Worm (Caenorhabditis elegans) whole organism, young adult: ENCODE results near the gene wrk-1.

Source experiments
- F22D6.2 ChIP-seq: sonication (generic microtip); optimal IDR thresholded peaks from 2 replicates; lab custom pipeline; 2016; ENCODE audit warnings: mild to moderate bottlenecking, missing genetic modification characterization, missing compliant biosample characterization
- F37B4.10 ChIP-seq: fragments of 200-800 bp; sonication (Bioruptor generic); IDR thresholded peaks from 2 replicates; pipeline ENCODE4 v1.3.6; 2022; ENCODE audit warnings: missing genetic modification characterization, missing compliant biosample characterization
- F49E8.2 ChIP-seq: sonication (generic microtip); optimal IDR thresholded peaks from 3 replicates; lab custom pipeline; 2017; ENCODE audit warnings: missing genetic modification characterization, mild to moderate bottlenecking, missing compliant biosample characterization, antibody characterized with exemption, moderate library complexity; ENCODE audit not compliant: insufficient read depth
- F52B5.7 ChIP-seq: sonication (generic microtip); optimal IDR thresholded peaks from 2 replicates; lab custom pipeline; 2016; ENCODE audit warnings: mild to moderate bottlenecking, missing genetic modification characterization, missing compliant biosample characterization
- K11D2.4 ChIP-seq: fragments of 200-800 bp; sonication (Bioruptor generic); IDR thresholded peaks from 2 replicates; pipeline ENCODE4 v1.3.6; 2022; ENCODE audit warnings: missing genetic modification reagents, missing genetic modification characterization, missing compliant biosample characterization
- T07F8.4 ChIP-seq: sonication (generic microtip); optimal IDR thresholded peaks from 2 replicates; lab custom pipeline; 2016; ENCODE audit warnings: mild to moderate bottlenecking, missing genetic modification characterization, moderate library complexity, missing compliant biosample characterization
- Y56A3A.18 ChIP-seq: fragments of 200-800 bp; sonication (Bioruptor generic); IDR thresholded peaks from 2 replicates; pipeline ENCODE4 v1.3.6; 2022; ENCODE audit warnings: missing genetic modification reagents, missing genetic modification characterization, missing compliant biosample characterization
- Y95B8A.8 ChIP-seq: fragments of 200-800 bp; sonication (Bioruptor generic); IDR thresholded peaks from 2 replicates; pipeline ENCODE4 v1.3.6; 2022; ENCODE audit warnings: missing genetic modification reagents, missing genetic modification characterization, missing compliant biosample characterization
- ZK185.1 ChIP-seq: sonication (generic microtip); optimal IDR thresholded peaks from 2 replicates; lab custom pipeline; 2016; ENCODE audit warnings: mild to moderate bottlenecking, missing genetic modification characterization, missing compliant biosample characterization; ENCODE audit not compliant: poor library complexity, severe bottlenecking
- ama-1 ChIP-seq, 3 experiments: fragments of 150-350 bp in 1 of 3; sonication (generic microtip) in 2 of 3; optimal IDR thresholded peaks; 2 replicates each; lab custom pipeline; 2014 to 2018; ENCODE audit warnings: missing biosample characterization in 2 of 3, missing genetic modification characterization in 2 of 3, missing genetic modification reagents in 2 of 3
- aptf-3 ChIP-seq: fragments of 200-800 bp; sonication (Bioruptor generic); IDR thresholded peaks from 2 replicates; pipeline ENCODE4 v1.3.6; 2022; ENCODE audit warnings: missing genetic modification characterization, missing compliant biosample characterization
- attf-3 ChIP-seq: fragments of 200-800 bp; sonication (Bioruptor generic); conservative IDR thresholded peaks from 2 replicates; pipeline ENCODE4 v1.3.6; 2022; ENCODE audit warnings: missing genetic modification reagents, missing genetic modification characterization, missing compliant biosample characterization
- bed-1 ChIP-seq: fragments of 200-800 bp; sonication (Bioruptor generic); IDR thresholded peaks from 2 replicates; pipeline ENCODE4 v1.3.6; 2022; ENCODE audit warnings: missing genetic modification reagents, missing genetic modification characterization, missing compliant biosample characterization
- ccch-3 ChIP-seq: fragments of 200-800 bp; sonication (Bioruptor generic); optimal IDR thresholded peaks from 2 replicates; lab custom pipeline; 2018; ENCODE audit warnings: mild to moderate bottlenecking, missing genetic modification characterization, missing compliant biosample characterization
- cebp-1 ChIP-seq, 2 experiments: fragments of 200-800 bp in 1 of 2; sonication (Bioruptor generic) in 1 of 2; sonication (generic microtip) in 1 of 2; IDR thresholded peaks in 1 of 2; optimal IDR thresholded peaks in 1 of 2; 2 replicates each; pipeline versions ENCODE4 v1.3.6 to Lab custom; 2017 to 2022; ENCODE audit warnings: missing compliant biosample characterization in 2 of 2, missing genetic modification characterization in 2 of 2, mild to moderate bottlenecking in 1 of 2, missing genetic modification reagents in 1 of 2, moderate library complexity in 1 of 2
- ceh-58 ChIP-seq: fragments of 200-800 bp; sonication (Bioruptor generic); IDR thresholded peaks from 2 replicates; pipeline ENCODE4 v1.3.6; 2022; ENCODE audit warnings: missing genetic modification characterization, missing compliant biosample characterization
- ceh-79 ChIP-seq: sonication (generic microtip); optimal IDR thresholded peaks from 2 replicates; lab custom pipeline; 2017; ENCODE audit warnings: mild to moderate bottlenecking, missing genetic modification characterization, missing compliant biosample characterization
- chd-7 ChIP-seq: sonication (generic microtip); optimal IDR thresholded peaks from 2 replicates; lab custom pipeline; 2016; ENCODE audit warnings: mild to moderate bottlenecking, missing genetic modification characterization, moderate library complexity, missing compliant biosample characterization
- dpff-1 ChIP-seq: sonication (generic microtip); optimal IDR thresholded peaks from 2 replicates; lab custom pipeline; 2017; ENCODE audit warnings: mild to moderate bottlenecking, missing genetic modification characterization, missing compliant biosample characterization
- egl-18 ChIP-seq: fragments of 200-800 bp; sonication (Bioruptor generic); IDR thresholded peaks from 2 replicates; pipeline ENCODE4 v1.3.6; 2022; ENCODE audit warnings: missing genetic modification reagents, missing genetic modification characterization, missing compliant biosample characterization
- fkh-3 ChIP-seq: sonication (generic microtip); optimal IDR thresholded peaks from 2 replicates; lab custom pipeline; 2016; ENCODE audit warnings: mild to moderate bottlenecking, missing genetic modification characterization, missing compliant biosample characterization
- gei-17 ChIP-seq: fragments of 200-800 bp; sonication (Bioruptor generic); optimal IDR thresholded peaks from 2 replicates; lab custom pipeline; 2018; ENCODE audit warnings: mild to moderate bottlenecking, missing genetic modification characterization, missing compliant biosample characterization
- him-1 ChIP-seq: sonication (generic microtip); optimal IDR thresholded peaks from 2 replicates; lab custom pipeline; 2016; ENCODE audit warnings: missing genotype, missing genetic modification reagents, missing genetic modification characterization, missing compliant biosample characterization
- hlh-12 ChIP-seq: sonication (generic microtip); optimal IDR thresholded peaks from 2 replicates; lab custom pipeline; 2016; ENCODE audit warnings: missing genetic modification characterization, missing compliant biosample characterization
- hmg-1.2 ChIP-seq: fragments of 200-800 bp; sonication (Bioruptor generic); IDR thresholded peaks from 2 replicates; pipeline ENCODE4 v1.3.6; 2022; ENCODE audit warnings: missing genetic modification reagents, missing genetic modification characterization, missing compliant biosample characterization
- let-526 ChIP-seq: fragments of 200-800 bp; sonication (Bioruptor generic); IDR thresholded peaks from 2 replicates; pipeline ENCODE4 v1.3.6; 2022; ENCODE audit warnings: missing genetic modification reagents, missing genetic modification characterization, missing compliant biosample characterization
- lin-54 ChIP-seq: fragments of 200-800 bp; sonication (Bioruptor generic); optimal IDR thresholded peaks from 2 replicates; lab custom pipeline; 2018; ENCODE audit warnings: mild to moderate bottlenecking, missing genetic modification characterization, missing compliant biosample characterization
- madf-10 ChIP-seq: sonication (generic microtip); optimal IDR thresholded peaks from 2 replicates; lab custom pipeline; 2016; ENCODE audit warnings: mild to moderate bottlenecking, missing genetic modification characterization, missing compliant biosample characterization
- mcd-1 ChIP-seq: fragments of 200-800 bp; sonication (Bioruptor generic); IDR thresholded peaks from 2 replicates; pipeline ENCODE4 v1.3.6; 2022; ENCODE audit warnings: missing genetic modification reagents, missing genetic modification characterization, missing compliant biosample characterization
- mxl-1 ChIP-seq: sonication (generic microtip); optimal IDR thresholded peaks from 2 replicates; lab custom pipeline; 2016; ENCODE audit warnings: missing genetic modification characterization, missing compliant biosample characterization
- nhr-120 ChIP-seq: fragments of 200-800 bp; sonication (Bioruptor generic); IDR thresholded peaks from 2 replicates; pipeline ENCODE4 v1.3.6; 2022; ENCODE audit warnings: missing genetic modification characterization, missing compliant biosample characterization
- nhr-179 ChIP-seq: sonication (generic microtip); optimal IDR thresholded peaks from 2 replicates; lab custom pipeline; 2016; ENCODE audit warnings: mild to moderate bottlenecking, missing genetic modification characterization, missing compliant biosample characterization
- nhr-27 ChIP-seq: fragments of 200-800 bp; sonication (Bioruptor generic); optimal IDR thresholded peaks from 2 replicates; lab custom pipeline; 2018; ENCODE audit warnings: mild to moderate bottlenecking, missing genetic modification characterization, moderate library complexity, missing compliant biosample characterization
- nhr-90 ChIP-seq: sonication (generic microtip); optimal IDR thresholded peaks from 2 replicates; lab custom pipeline; 2016; ENCODE audit warnings: missing genotype, mild to moderate bottlenecking, missing genetic modification characterization, missing compliant biosample characterization
- pbrm-1 ChIP-seq: fragments of 200-800 bp; sonication (Bioruptor generic); IDR thresholded peaks from 2 replicates; pipeline ENCODE4 v1.3.6; 2022; ENCODE audit warnings: missing genetic modification reagents, missing genetic modification characterization, missing compliant biosample characterization
- pha-4 ChIP-seq: fragments of 150-350 bp; sonication (generic microtip); optimal IDR thresholded peaks from 2 replicates; lab custom pipeline; 2014; ENCODE audit warnings: missing biosample characterization, missing genetic modification reagents, missing genetic modification characterization
- rec-8 ChIP-seq, 2 experiments: sonication (generic microtip); optimal IDR thresholded peaks; 2 replicates each; lab custom pipeline; 2016; ENCODE audit warnings: mild to moderate bottlenecking in 2 of 2, missing genetic modification characterization in 2 of 2, missing genetic modification reagents in 2 of 2, missing genotype in 2 of 2, missing biosample characterization in 1 of 2, missing compliant biosample characterization in 1 of 2, moderate library complexity in 1 of 2
- snpc-1.1 ChIP-seq: sonication (generic microtip); optimal IDR thresholded peaks from 2 replicates; lab custom pipeline; 2017; ENCODE audit warnings: missing genetic modification characterization, mild to moderate bottlenecking, missing compliant biosample characterization, antibody characterized with exemption, moderate library complexity, missing genotype, missing genetic modification reagents; ENCODE audit not compliant: insufficient read depth
- snpc-1.3 ChIP-seq: sonication (generic microtip); optimal IDR thresholded peaks from 2 replicates; lab custom pipeline; 2017; ENCODE audit warnings: missing genetic modification characterization, mild to moderate bottlenecking, missing compliant biosample characterization, antibody characterized with exemption, moderate library complexity, missing genotype, missing genetic modification reagents; ENCODE audit not compliant: insufficient read depth
- snpc-3.4 ChIP-seq: sonication (generic microtip); optimal IDR thresholded peaks from 2 replicates; lab custom pipeline; 2017; ENCODE audit warnings: missing genetic modification characterization, mild to moderate bottlenecking, missing compliant biosample characterization, antibody characterized with exemption, moderate library complexity, missing genotype, missing genetic modification reagents
- tbp1 ChIP-seq: fragments of 200-800 bp; sonication (Bioruptor generic); optimal IDR thresholded peaks from 2 replicates; lab custom pipeline; 2018; ENCODE audit warnings: mild to moderate bottlenecking, missing genetic modification characterization, missing compliant biosample characterization
- unc-62 ChIP-seq: fragments of 150-350 bp; optimal IDR thresholded peaks from 2 replicates; lab custom pipeline; 2014; ENCODE audit warnings: missing biosample characterization, missing genetic modification reagents, missing genetic modification characterization
- ztf-22 ChIP-seq: fragments of 200-800 bp; sonication (Bioruptor generic); optimal IDR thresholded peaks from 2 replicates; lab custom pipeline; 2018; ENCODE audit warnings: mild to moderate bottlenecking, missing genetic modification characterization, moderate library complexity, missing compliant biosample characterization
- ztf-3 ChIP-seq: fragments of 200-800 bp; sonication (Bioruptor generic); optimal IDR thresholded peaks from 2 replicates; lab custom pipeline; 2018; ENCODE audit warnings: mild to moderate bottlenecking, missing genetic modification characterization, missing compliant biosample characterization

Gene wrk-1

ce11 chrX:8417727-8418126, 25.3 kb upstream of the wrk-1 start (continued):
- no peak for TF ChIP-seq nhr-27 (tag; lab: Kevin White, UChicago)
- TF ChIP-seq F49E8.2: no peak
- no peak for TF ChIP-seq nhr-120 (GFP tag; lab: Robert Waterston, UW)
- TF ChIP-seq rec-8 (tag; optimal IDR thresholded peaks at IDR 0.05; lab: Kevin White, UChicago): no peak
- no peak for TF ChIP-seq aptf-3 (GFP tag; lab: Robert Waterston, UW)
- TF ChIP-seq bed-1 (GFP tag; lab: Robert Waterston, UW): no peak
- TF ChIP-seq egl-18 (GFP tag; lab: Robert Waterston, UW): no peak
- no peak for TF ChIP-seq ZK185.1 (tag; lab: Kevin White, UChicago)
- TF ChIP-seq ccch-3: no peak
- no peak for TF ChIP-seq unc-62 (GFP tag; lab: Kevin White, UChicago)
- peak; percentile 17 for TF ChIP-seq snpc-1.3
- peak; percentile 67; the same call in 1 of the 2 replicates for TF ChIP-seq pbrm-1 (GFP tag; lab: Robert Waterston, UW)
- no peak for TF ChIP-seq dpff-1 (tag; lab: Kevin White, UChicago)
- no peak for TF ChIP-seq F37B4.10
- TF ChIP-seq madf-10: no peak
- TF ChIP-seq nhr-90: peak; percentile 37
- TF ChIP-seq ztf-22 (GFP tag; lab: Kevin White, UChicago): no peak
- TF ChIP-seq ceh-58 (GFP tag; lab: Robert Waterston, UW): no peak
- TF ChIP-seq chd-7: no peak
- TF ChIP-seq hmg-1.2: peak; percentile 33; the same call in 1 of the 2 replicates
- TF ChIP-seq snpc-3.4 (tag; lab: Kevin White, UChicago): no peak
- TF ChIP-seq pha-4 (tag; lab: Kevin White, UChicago): no peak
- peak; percentile 28 for TF ChIP-seq him-1 (tag; lab: Kevin White, UChicago)
- TF ChIP-seq Y56A3A.18 (GFP tag; lab: Robert Waterston, UW): 0 out of 2 replicates have a peak, but pooled peaks have one; percentile 35
- no peak for TF ChIP-seq hlh-12

- TF ChIP-seq T07F8.4 (no peak), gei-17 (GFP tag; lab: Kevin White, UChicago) (no peak), F52B5.7 (tag; lab: Kevin White, UChicago) (no peak), K11D2.4 (no peak), snpc-1.1 (tag; lab: Kevin White, UChicago) (no peak), nhr-179 (tag; lab: Kevin White, UChicago) (no peak), Y95B8A.8 (GFP tag; lab: Robert Waterston, UW) (no peak), tbp1 (GFP tag; lab: Kevin White, UChicago) (no peak), fkh-3 (tag; lab: Kevin White, UChicago) (no peak), ceh-79 (tag; lab: Kevin White, UChicago) (no peak), mxl-1 (no peak), lin-54 (GFP tag; lab: Kevin White, UChicago) (no peak), ztf-3 (GFP tag; lab: Kevin White, UChicago) (no peak), F22D6.2 (tag; lab: Kevin White, UChicago) (no peak), mcd-1 (GFP tag; lab: Robert Waterston, UW) (no peak), attf-3 (GFP tag; lab: Robert Waterston, UW) (no peak), let-526 (GFP tag; lab: Robert Waterston, UW) (no peak), cebp-1 (GFP tag; IDR thresholded peaks at IDR 0.05; lab: Robert Waterston, UW) (no peak), cebp-1 (tag; optimal IDR thresholded peaks at IDR 0.05; lab: Kevin White, UChicago) (no peak), ama-1 (optimal IDR thresholded peaks at IDR 0.05; lab: Kevin White, UChicago) (no peak), ama-1 (GFP tag; optimal IDR thresholded peaks at IDR 0.05; lab: Kevin White, UChicago) (no peak)
These were observed 24.4 kb upstream of the wrk-1 start, which contains the start of gene ced-8 for ce11 chrX:8416819-8417218. ced-8 (minus strand) TSS chrX:8416919.
